Worm (Caenorhabditis elegans): ENCODE results near the gene srg-15.

Gene srg-15

ce11 chrII:8741277-8741676 is 31.1 kb upstream of the srg-15 start:
- no peak for TF ChIP-seq dmd-9 (GFP tag; IDR thresholded peaks at IDR 0.05)
- TF ChIP-seq mes-2 (tag; optimal IDR thresholded peaks at IDR 0.05; ENCODE audit: poor library complexity, severe bottlenecking): no peak
- TF ChIP-seq gei-8 (GFP tag; optimal IDR thresholded peaks at IDR 0.05): no peak
- no peak for TF ChIP-seq F26F4.8 (GFP tag; conservative IDR thresholded peaks at IDR 0.05)
- TF ChIP-seq nhr-11 (tag; optimal IDR thresholded peaks at IDR 0.05): peak; percentile 26
- no peak for TF ChIP-seq ceh-82 (tag; optimal IDR thresholded peaks at IDR 0.05)
- TF ChIP-seq aly-2 (tag; optimal IDR thresholded peaks at IDR 0.05): no peak
- TF ChIP-seq tag-97 (GFP tag; IDR thresholded peaks at IDR 0.05): no peak
- TF ChIP-seq skn-1 (tag; optimal IDR thresholded peaks at IDR 0.05): no peak
- no peak for TF ChIP-seq daf-19 (GFP tag; conservative IDR thresholded peaks at IDR 0.05)
- no peak for TF ChIP-seq vab-7 (GFP tag; IDR thresholded peaks at IDR 0.05)
- no peak; the same call in 1 of the 2 replicates for TF ChIP-seq lin-1 (GFP tag; IDR thresholded peaks at IDR 0.05)
- no peak for TF ChIP-seq egl-27 (tag; optimal IDR thresholded peaks at IDR 0.05)
- TF ChIP-seq zag-1 (tag; optimal IDR thresholded peaks at IDR 0.05): no peak
- peak; percentile 49; the same call in 1 of the 2 replicates for TF ChIP-seq tra-1 (GFP tag; IDR thresholded peaks at IDR 0.05)
- TF ChIP-seq snpc-4 (tag; optimal IDR thresholded peaks at IDR 0.05): no peak
- no peak for TF ChIP-seq ztf-11 (tag; optimal IDR thresholded peaks at IDR 0.05)
- no peak for TF ChIP-seq Y5F2A.4 (GFP tag; optimal IDR thresholded peaks at IDR 0.05)
- no peak for TF ChIP-seq nhr-111 (GFP tag; optimal IDR thresholded peaks at IDR 0.05)
- TF ChIP-seq hlh-30 (tag; optimal IDR thresholded peaks at IDR 0.05; ENCODE audit: insufficient read depth): peak; percentile 73
- no peak for TF ChIP-seq rbr-2 (tag; optimal IDR thresholded peaks at IDR 0.05)
- TF ChIP-seq unc-39 (tag; optimal IDR thresholded peaks at IDR 0.05): no peak
- no peak for TF ChIP-seq dmd-8 (GFP tag; IDR thresholded peaks at IDR 0.05)
- TF ChIP-seq mdl-1 (tag; optimal IDR thresholded peaks at IDR 0.05): peak in 1 of 2 experiments; percentile 54
- no peak for TF ChIP-seq ceh-44 (GFP tag; IDR thresholded peaks at IDR 0.05)
- no peak for TF ChIP-seq lim-7 (GFP tag; IDR thresholded peaks at IDR 0.05)
- TF ChIP-seq nhr-6 (tag; optimal IDR thresholded peaks at IDR 0.05): no peak
- TF ChIP-seq ctbp-1 (GFP tag; IDR thresholded peaks at IDR 0.05): no peak
- TF ChIP-seq T20F7.1 (GFP tag; optimal IDR thresholded peaks at IDR 0.05): no peak
- TF ChIP-seq dve-1 (tag; optimal IDR thresholded peaks at IDR 0.05; ENCODE audit: insufficient read depth): peak; percentile 20
- TF ChIP-seq daf-16 (GFP tag; optimal IDR thresholded peaks at IDR 0.05): peak in 1 of 2 experiments; percentile 48
- peak; percentile 40 for TF ChIP-seq daf-16 (tag; optimal IDR thresholded peaks at IDR 0.05)
- TF ChIP-seq unc-62 (GFP tag; optimal IDR thresholded peaks at IDR 0.05 in 1 of 2): no peak
- TF ChIP-seq unc-62 (tag; optimal IDR thresholded peaks at IDR 0.05): no peak
- TF ChIP-seq F44E2.7 (GFP tag; IDR thresholded peaks at IDR 0.05): no peak
- TF ChIP-seq aha-1 (tag): peak; percentile 97
- no peak for TF ChIP-seq ztf-7 (tag; optimal IDR thresholded peaks at IDR 0.05)
- no peak for TF ChIP-seq zfp-3 (GFP tag; conservative IDR thresholded peaks at IDR 0.05)
- TF ChIP-seq ceh-32 (tag; optimal IDR thresholded peaks at IDR 0.05; ENCODE audit: poor library complexity): no peak
- no peak for TF ChIP-seq mxl-2 (GFP tag; conservative IDR thresholded peaks at IDR 0.05)
- TF ChIP-seq spr-3 (GFP tag; optimal IDR thresholded peaks at IDR 0.05): no peak
- TF ChIP-seq madf-5 (GFP tag; IDR thresholded peaks at IDR 0.05): no peak
- TF ChIP-seq F10B5.3 (tag; optimal IDR thresholded peaks at IDR 0.05): no peak
- no peak for TF ChIP-seq snpc-1.2 (GFP tag; IDR thresholded peaks at IDR 0.05)
- TF ChIP-seq mdt-29 (GFP tag; IDR thresholded peaks at IDR 0.05): no peak
- no peak for TF ChIP-seq jun-1 (tag; optimal IDR thresholded peaks at IDR 0.05)
- TF ChIP-seq nhr-48 (tag; optimal IDR thresholded peaks at IDR 0.05): peak; percentile 55
- TF ChIP-seq zip-11 (GFP tag; IDR thresholded peaks at IDR 0.05): no peak
- no peak for TF ChIP-seq nhr-41 (GFP tag; IDR thresholded peaks at IDR 0.05)
- no peak for TF ChIP-seq mep-1 (tag; optimal IDR thresholded peaks at IDR 0.05)
- peak; percentile 45; the same call in 1 of the 2 replicates for TF ChIP-seq ceh-20 (GFP tag; IDR thresholded peaks at IDR 0.05)
- no peak for TF ChIP-seq dpl-1 (GFP tag; optimal IDR thresholded peaks at IDR 0.05)
- no peak for TF ChIP-seq Y105C5A.15 (GFP tag; IDR thresholded peaks at IDR 0.05)
- TF ChIP-seq ama-1 (optimal IDR thresholded peaks at IDR 0.05): no peak

All from whole organism, L4 larva.